Worm (Caenorhabditis elegans): ENCODE results near the gene Y41G9A.6.

- no peak for TF ChIP-seq fkh-10 (GFP tag; optimal IDR thresholded peaks at IDR 0.05)
- no peak for TF ChIP-seq ama-1 (optimal IDR thresholded peaks at IDR 0.05)
- TF ChIP-seq nhr-28 (tag; optimal IDR thresholded peaks at IDR 0.05) = no peak
- TF ChIP-seq ztf-4 (tag; optimal IDR thresholded peaks at IDR 0.05) = no peak
- TF ChIP-seq nhr-71 (tag; optimal IDR thresholded peaks at IDR 0.05) = no peak
- TF ChIP-seq nhr-237 (tag; optimal IDR thresholded peaks at IDR 0.05) = no peak
- TF ChIP-seq unc-62 (GFP tag; optimal IDR thresholded peaks at IDR 0.05) = no peak
- no peak for TF ChIP-seq zag-1 (tag; optimal IDR thresholded peaks at IDR 0.05)
- TF ChIP-seq mdl-1 (tag; optimal IDR thresholded peaks at IDR 0.05) = no peak
- no peak for TF ChIP-seq sox-4 (tag; optimal IDR thresholded peaks at IDR 0.05)
- TF ChIP-seq zip-4 (GFP tag; optimal IDR thresholded peaks at IDR 0.05) = no peak
Measured at ce11 chrX:3047224-3047623, 43.6 kb upstream of the Y41G9A.6 start.
